Worm (Caenorhabditis elegans) whole organism, L4 larva: ENCODE measurements around the gene flp-21.

ENCODE experiments used
- lin-13 ChIP-seq: fragments of 150-350 bp; optimal IDR thresholded peaks from 2 replicates; lab custom pipeline; 2014; ENCODE audit warnings: missing biosample characterization, missing genetic modification reagents, missing genetic modification characterization
- mdl-1 ChIP-seq, 2 experiments: fragments of 150-350 bp in 1 of 2; sonication (generic microtip) in 1 of 2; optimal IDR thresholded peaks; 2 replicates each; lab custom pipeline; 2014 to 2017; ENCODE audit warnings: missing biosample characterization in 2 of 2, missing genetic modification characterization in 2 of 2
- mep-1 ChIP-seq: fragments of 150-350 bp; sonication (generic microtip); optimal IDR thresholded peaks from 3 replicates; lab custom pipeline; 2014; ENCODE audit warnings: missing biosample characterization, missing genetic modification characterization
- nhr-76 ChIP-seq: fragments of 150-350 bp; optimal IDR thresholded peaks from 2 replicates; lab custom pipeline; 2014; ENCODE audit warnings: missing biosample characterization, missing genetic modification characterization
- pha-4 ChIP-seq, 2 experiments: fragments of 150-350 bp in 1 of 2; fragments of 200-800 bp in 1 of 2; sonication (Bioruptor generic) in 1 of 2; IDR thresholded peaks in 1 of 2; optimal IDR thresholded peaks in 1 of 2; 2 replicates each; pipeline versions ENCODE4 v1.3.6 to Lab custom; 2014 to 2022; ENCODE audit warnings: missing genetic modification characterization in 2 of 2, missing genetic modification reagents in 2 of 2, missing biosample characterization in 1 of 2, missing compliant biosample characterization in 1 of 2

DNA sequence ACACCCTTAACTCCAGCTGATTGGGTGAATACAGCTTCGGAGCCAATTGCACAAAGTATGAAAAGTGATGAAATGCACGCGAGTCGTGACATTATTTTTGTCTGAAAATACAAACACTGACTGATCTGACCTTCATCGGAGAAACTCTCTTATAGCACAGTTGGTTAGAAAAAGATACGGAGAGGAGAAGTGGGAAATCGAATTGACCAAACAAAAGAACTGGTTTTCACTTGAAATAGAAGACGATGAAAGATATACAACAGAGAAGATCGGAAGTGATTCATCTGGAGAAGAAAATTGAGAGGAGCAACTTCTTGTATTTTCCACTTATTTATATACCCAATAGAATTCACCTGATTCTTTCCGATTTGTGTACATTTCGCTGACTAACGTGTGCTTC, 44.6 kb downstream of the flp-21 start, which contains the start of gene ttr-33:
- TF ChIP-seq lin-13 (GFP tag; lab: Kevin White, UChicago) (no peak), mdl-1 (tag; optimal IDR thresholded peaks at IDR 0.05; lab: Kevin White, UChicago) (no peak), pha-4 (GFP tag; IDR thresholded peaks at IDR 0.05; lab: Robert Waterston, UW) (no peak), pha-4 (tag; optimal IDR thresholded peaks at IDR 0.05; lab: Kevin White, UChicago) (no peak), mep-1 (tag; lab: Kevin White, UChicago) (no peak), nhr-76 (tag; lab: Kevin White, UChicago) (no peak)
